Fruit fly (Drosophila melanogaster): ENCODE data around the gene CG8010.

The CG8010 gene

dm6 chrX:19298785-19299114 is 30.1 kb upstream of the CG8010 start (continued):
- TF ChIP-seq seq (GFP tag; IDR thresholded peaks at IDR 0.05) (peak; percentile 28; the same call in 1 of the 2 replicates), Max (GFP tag; optimal IDR thresholded peaks at IDR 0.05) (peak; percentile 52), abd-A (tag; optimal IDR thresholded peaks at IDR 0.05) (no peak), gro (GFP tag; optimal IDR thresholded peaks at IDR 0.05) (no peak), CG10959 (GFP tag; IDR thresholded peaks at IDR 0.05) (peak; percentile 42; the same call in 1 of the 2 replicates), CG9727 (GFP tag; optimal IDR thresholded peaks at IDR 0.05) (peak; percentile 34), Rx (GFP tag; IDR thresholded peaks at IDR 0.05) (peak; percentile 41; the same call in 1 of the 2 replicates), tx (GFP tag; optimal IDR thresholded peaks at IDR 0.05) (no peak), pfk (GFP tag; optimal IDR thresholded peaks at IDR 0.05) (no peak), Rfx (GFP tag; IDR thresholded peaks at IDR 0.05) (peak; percentile 74), nmo (GFP tag; optimal IDR thresholded peaks at IDR 0.05) (peak; percentile 22), sisA (GFP tag; IDR thresholded peaks at IDR 0.05) (peak; percentile 40), CG33213 (GFP tag; optimal IDR thresholded peaks at IDR 0.05) (peak; percentile 16), CG32772 (GFP tag; IDR thresholded peaks at IDR 0.05) (peak; percentile 31; the same call in 1 of the 2 replicates), Fer2 (tag; optimal IDR thresholded peaks at IDR 0.05) (no peak), CG12744 (GFP tag; optimal IDR thresholded peaks at IDR 0.05) (peak; percentile 7), ranshi (GFP tag; IDR thresholded peaks at IDR 0.05) (peak; percentile 50; the same call in 1 of the 2 replicates), Ptx1 (GFP tag; IDR thresholded peaks at IDR 0.05) (peak; percentile 58), otp (GFP tag; IDR thresholded peaks at IDR 0.05) (peak; percentile 48; the same call in 1 of the 3 replicates), CG3163 (GFP tag; optimal IDR thresholded peaks at IDR 0.05) (peak; percentile 98), Dek (tag; optimal IDR thresholded peaks at IDR 0.05) (peak; percentile 38), phol (tag; optimal IDR thresholded peaks at IDR 0.05) (peak; percentile 49), fru (optimal IDR thresholded peaks at IDR 0.05) (no peak), CG17829 (tag; optimal IDR thresholded peaks at IDR 0.05) (peak; percentile 55), HLH4C (GFP tag; IDR thresholded peaks at IDR 0.05; ENCODE audit: partially characterized antibody) (no peak), chif (GFP tag; optimal IDR thresholded peaks at IDR 0.05) (peak; percentile 18 to 61), CG4424 (GFP tag; optimal IDR thresholded peaks at IDR 0.05) (peak; percentile 11), CG2120 (GFP tag; optimal IDR thresholded peaks at IDR 0.05) (peak; percentile 39), eve (GFP tag; optimal IDR thresholded peaks at IDR 0.05) (peak in 1 of 2 experiments; percentile 79), NfI (GFP tag; optimal IDR thresholded peaks at IDR 0.05) (peak; percentile 35), Six4 (GFP tag; optimal IDR thresholded peaks at IDR 0.05) (no peak), CG18764 (GFP tag; optimal IDR thresholded peaks at IDR 0.05) (peak; percentile 8), CG4360 (GFP tag; IDR thresholded peaks at IDR 0.05) (0 out of 2 replicates have a peak, but pooled peaks have one; percentile 11), Dad (GFP tag; optimal IDR thresholded peaks at IDR 0.05) (no peak), Bgb (GFP tag; IDR thresholded peaks at IDR 0.05; ENCODE audit: partially characterized antibody) (no peak), unpg (GFP tag; optimal IDR thresholded peaks at IDR 0.05) (peak; percentile 65), HLH54F (GFP tag; optimal IDR thresholded peaks at IDR 0.05) (peak; percentile 32), CG2875 (GFP tag; optimal IDR thresholded peaks at IDR 0.05) (peak; percentile 23), lab (GFP tag; optimal IDR thresholded peaks at IDR 0.05) (no peak), CG3281 (GFP tag; optimal IDR thresholded peaks at IDR 0.05) (peak; percentile 20), Hsf (GFP tag; optimal IDR thresholded peaks at IDR 0.05) (peak; percentile 32), pita (GFP tag; optimal IDR thresholded peaks at IDR 0.05) (no peak), Nf-YA (GFP tag; IDR thresholded peaks at IDR 0.05) (0 out of 2 replicates have a peak, but pooled peaks have one; percentile 13), lbe (GFP tag; optimal IDR thresholded peaks at IDR 0.05) (no peak), Vsx1 (GFP tag; optimal IDR thresholded peaks at IDR 0.05) (no peak), bcd (GFP tag; optimal IDR thresholded peaks at IDR 0.05) (peak; percentile 15), CG10267 (tag; optimal IDR thresholded peaks at IDR 0.05) (peak; percentile 29), sqz (GFP tag; optimal IDR thresholded peaks at IDR 0.05) (no peak), ase (GFP tag; IDR thresholded peaks at IDR 0.05) (peak; percentile 41; the same call in 2 of the 3 replicates), wor (GFP tag; IDR thresholded peaks at IDR 0.05) (peak; percentile 28; the same call in 1 of the 2 replicates), Abd-B (GFP tag; optimal IDR thresholded peaks at IDR 0.05) (peak; percentile 4)
